Fruit fly (Drosophila melanogaster): Measurements from ENCODE around the gene Tudor-SN.
A peak's percentile ranks its signal among the peaks of the same experiment; 100 is the strongest.

- TF ChIP-seq dl (GFP tag; optimal IDR thresholded peaks at IDR 0.05; ENCODE audit: insufficient read depth in 1 of 2, partially characterized antibody in 2 of 2) = peak; percentile 74
- no peak for TF ChIP-seq Myc (optimal IDR thresholded peaks at IDR 0.05)
Measured at dm6 chr3L:271501-272249, 7.5 kb upstream of the Tudor-SN start.
